Worm (Caenorhabditis elegans) whole organism, young adult: ENCODE data around the gene F16F9.3.

Experiments used
- B0019.2 ChIP-seq: fragments of 200-800 bp; sonication (Bioruptor generic); conservative IDR thresholded peaks from 2 replicates; pipeline ENCODE4 v1.3.6; 2022; ENCODE audit warnings: missing genetic modification reagents, missing genetic modification characterization, missing compliant biosample characterization
- C06A6.2 ChIP-seq: fragments of 200-800 bp; sonication (Bioruptor generic); conservative IDR thresholded peaks from 2 replicates; pipeline ENCODE4 v1.3.6; 2022; ENCODE audit warnings: missing genetic modification characterization, missing compliant biosample characterization
- D2030.7 ChIP-seq: fragments of 200-800 bp; sonication (Bioruptor generic); IDR thresholded peaks from 2 replicates; pipeline ENCODE4 v1.3.6; 2022; ENCODE audit warnings: missing genetic modification reagents, missing genetic modification characterization, missing compliant biosample characterization
- F55B11.4 ChIP-seq: sonication (generic microtip); optimal IDR thresholded peaks from 2 replicates; lab custom pipeline; 2016; ENCODE audit warnings: missing compliant biosample characterization, missing genetic modification characterization, borderline replicate concordance; ENCODE audit not compliant: insufficient read depth
- Y53G8AR.9 ChIP-seq: fragments of 200-800 bp; sonication (Bioruptor generic); conservative IDR thresholded peaks from 2 replicates; pipeline ENCODE4 v1.3.6; 2022; ENCODE audit warnings: missing genetic modification reagents, missing genetic modification characterization, missing compliant biosample characterization
- Y79H2A.3 ChIP-seq: fragments of 200-800 bp; sonication (Bioruptor generic); conservative IDR thresholded peaks from 2 replicates; pipeline ENCODE4 v1.3.6; 2022; ENCODE audit warnings: missing genetic modification reagents, missing genetic modification characterization, missing compliant biosample characterization
- Y95B8A.8 ChIP-seq: fragments of 200-800 bp; sonication (Bioruptor generic); IDR thresholded peaks from 2 replicates; pipeline ENCODE4 v1.3.6; 2022; ENCODE audit warnings: missing genetic modification reagents, missing genetic modification characterization, missing compliant biosample characterization
- aptf-2 ChIP-seq: fragments of 200-800 bp; sonication (Bioruptor generic); conservative IDR thresholded peaks from 2 replicates; pipeline ENCODE4 v1.3.6; 2022; ENCODE audit warnings: missing genetic modification reagents, missing genetic modification characterization, missing compliant biosample characterization
- attf-3 ChIP-seq: fragments of 200-800 bp; sonication (Bioruptor generic); conservative IDR thresholded peaks from 2 replicates; pipeline ENCODE4 v1.3.6; 2022; ENCODE audit warnings: missing genetic modification reagents, missing genetic modification characterization, missing compliant biosample characterization
- attf-6 ChIP-seq: fragments of 200-800 bp; sonication (Bioruptor generic); IDR thresholded peaks from 2 replicates; pipeline ENCODE4 v1.3.6; 2022; ENCODE audit warnings: missing genetic modification reagents, missing genetic modification characterization, missing compliant biosample characterization
- ccch-3 ChIP-seq: fragments of 200-800 bp; sonication (Bioruptor generic); optimal IDR thresholded peaks from 2 replicates; lab custom pipeline; 2018; ENCODE audit warnings: mild to moderate bottlenecking, missing genetic modification characterization, missing compliant biosample characterization
- ceh-40 ChIP-seq: fragments of 200-800 bp; sonication (Bioruptor generic); IDR thresholded peaks from 2 replicates; pipeline ENCODE4 v1.3.6; 2022; ENCODE audit warnings: missing genetic modification characterization, missing compliant biosample characterization
- dox-1 ChIP-seq: fragments of 200-800 bp; sonication (Bioruptor generic); IDR thresholded peaks from 2 replicates; pipeline ENCODE4 v1.3.6; 2022; ENCODE audit warnings: missing genetic modification reagents, missing genetic modification characterization, missing compliant biosample characterization
- ekl-4 ChIP-seq: fragments of 200-800 bp; sonication (Bioruptor generic); IDR thresholded peaks from 2 replicates; pipeline ENCODE4 v1.3.6; 2022; ENCODE audit warnings: missing genetic modification reagents, missing genetic modification characterization, missing compliant biosample characterization
- fkh-3 ChIP-seq: sonication (generic microtip); optimal IDR thresholded peaks from 2 replicates; lab custom pipeline; 2016; ENCODE audit warnings: mild to moderate bottlenecking, missing genetic modification characterization, missing compliant biosample characterization
- him-1 ChIP-seq: sonication (generic microtip); optimal IDR thresholded peaks from 2 replicates; lab custom pipeline; 2016; ENCODE audit warnings: missing genotype, missing genetic modification reagents, missing genetic modification characterization, missing compliant biosample characterization
- hrde-1 ChIP-seq: sonication (generic microtip); optimal IDR thresholded peaks from 2 replicates; lab custom pipeline; 2016; ENCODE audit warnings: missing genetic modification characterization, mild to moderate bottlenecking, missing compliant biosample characterization, moderate library complexity, missing genotype, missing genetic modification reagents, borderline replicate concordance
- lag-1 ChIP-seq: fragments of 200-800 bp; sonication (Bioruptor generic); IDR thresholded peaks from 2 replicates; pipeline ENCODE4 v1.3.6; 2022; ENCODE audit warnings: missing genetic modification reagents, missing genetic modification characterization, missing compliant biosample characterization
- let-526 ChIP-seq: fragments of 200-800 bp; sonication (Bioruptor generic); IDR thresholded peaks from 2 replicates; pipeline ENCODE4 v1.3.6; 2022; ENCODE audit warnings: missing genetic modification reagents, missing genetic modification characterization, missing compliant biosample characterization
- lin-26 ChIP-seq: fragments of 200-800 bp; sonication (Bioruptor generic); IDR thresholded peaks from 2 replicates; pipeline ENCODE4 v1.3.6; 2022; ENCODE audit warnings: missing genetic modification reagents, missing genetic modification characterization, missing compliant biosample characterization
- lin-35 ChIP-seq, 3 experiments: fragments of 150-350 bp in 2 of 3; sonication (generic microtip) in 1 of 3; optimal IDR thresholded peaks; 2 replicates each; lab custom pipeline; 2014 to 2018; ENCODE audit warnings: missing biosample characterization in 3 of 3, missing genetic modification characterization in 3 of 3, missing genetic modification reagents in 3 of 3
- lin-40 ChIP-seq: sonication (generic microtip); optimal IDR thresholded peaks from 2 replicates; lab custom pipeline; 2016; ENCODE audit warnings: missing genetic modification characterization, mild to moderate bottlenecking, missing compliant biosample characterization, missing genotype, missing genetic modification reagents
- lir-1 ChIP-seq: fragments of 200-800 bp; sonication (Bioruptor generic); conservative IDR thresholded peaks from 2 replicates; pipeline ENCODE4 v1.3.6; 2022; ENCODE audit warnings: missing genetic modification reagents, missing genetic modification characterization, missing compliant biosample characterization
- madf-10 ChIP-seq: sonication (generic microtip); optimal IDR thresholded peaks from 2 replicates; lab custom pipeline; 2016; ENCODE audit warnings: mild to moderate bottlenecking, missing genetic modification characterization, missing compliant biosample characterization
- madf-3 ChIP-seq: fragments of 200-800 bp; sonication (Bioruptor generic); IDR thresholded peaks from 2 replicates; pipeline ENCODE4 v1.3.6; 2022; ENCODE audit warnings: missing genetic modification reagents, missing genetic modification characterization, missing compliant biosample characterization
- mes-4 ChIP-seq: sonication (generic microtip); optimal IDR thresholded peaks from 2 replicates; lab custom pipeline; 2016; ENCODE audit warnings: missing genotype, missing genetic modification characterization, missing compliant biosample characterization
- nhr-120 ChIP-seq: fragments of 200-800 bp; sonication (Bioruptor generic); IDR thresholded peaks from 2 replicates; pipeline ENCODE4 v1.3.6; 2022; ENCODE audit warnings: missing genetic modification characterization, missing compliant biosample characterization
- nhr-179 ChIP-seq: sonication (generic microtip); optimal IDR thresholded peaks from 2 replicates; lab custom pipeline; 2016; ENCODE audit warnings: mild to moderate bottlenecking, missing genetic modification characterization, missing compliant biosample characterization
- nhr-90 ChIP-seq: sonication (generic microtip); optimal IDR thresholded peaks from 2 replicates; lab custom pipeline; 2016; ENCODE audit warnings: missing genotype, mild to moderate bottlenecking, missing genetic modification characterization, missing compliant biosample characterization
- repo-1 ChIP-seq: sonication (generic microtip); optimal IDR thresholded peaks from 2 replicates; lab custom pipeline; 2017; ENCODE audit warnings: mild to moderate bottlenecking, missing genetic modification characterization, missing compliant biosample characterization
- snpc-1.3 ChIP-seq: sonication (generic microtip); optimal IDR thresholded peaks from 2 replicates; lab custom pipeline; 2017; ENCODE audit warnings: missing genetic modification characterization, mild to moderate bottlenecking, missing compliant biosample characterization, antibody characterized with exemption, moderate library complexity, missing genotype, missing genetic modification reagents; ENCODE audit not compliant: insufficient read depth
- snpc-4 ChIP-seq, 5 experiments: fragments of 150-350 bp in 1 of 5; sonication (generic microtip) in 4 of 5; optimal IDR thresholded peaks; 2 replicates each; lab custom pipeline; 2014 to 2018; ENCODE audit warnings: missing genetic modification characterization in 5 of 5, missing biosample characterization in 3 of 5, antibody characterized with exemption in 2 of 5, mild to moderate bottlenecking in 2 of 5, missing compliant biosample characterization in 2 of 5, missing genotype in 2 of 5, moderate library complexity in 2 of 5, missing genetic modification reagents in 1 of 5
- tbp1 ChIP-seq: fragments of 200-800 bp; sonication (Bioruptor generic); optimal IDR thresholded peaks from 2 replicates; lab custom pipeline; 2018; ENCODE audit warnings: mild to moderate bottlenecking, missing genetic modification characterization, missing compliant biosample characterization
- tlf-1 ChIP-seq: fragments of 200-800 bp; sonication (Bioruptor generic); optimal IDR thresholded peaks from 2 replicates; lab custom pipeline; 2018; ENCODE audit warnings: mild to moderate bottlenecking, missing genetic modification characterization, missing compliant biosample characterization
- unc-62 ChIP-seq: fragments of 150-350 bp; optimal IDR thresholded peaks from 2 replicates; lab custom pipeline; 2014; ENCODE audit warnings: missing biosample characterization, missing genetic modification reagents, missing genetic modification characterization
- ztf-22 ChIP-seq: fragments of 200-800 bp; sonication (Bioruptor generic); optimal IDR thresholded peaks from 2 replicates; lab custom pipeline; 2018; ENCODE audit warnings: mild to moderate bottlenecking, missing genetic modification characterization, moderate library complexity, missing compliant biosample characterization
- ztf-25 ChIP-seq: fragments of 200-800 bp; sonication (Bioruptor generic); IDR thresholded peaks from 2 replicates; pipeline ENCODE4 v1.3.6; 2022; ENCODE audit warnings: missing genetic modification reagents, missing genetic modification characterization, missing compliant biosample characterization
- ztf-6 ChIP-seq: fragments of 200-800 bp; sonication (Bioruptor generic); IDR thresholded peaks from 2 replicates; pipeline ENCODE4 v1.3.6; 2022; ENCODE audit warnings: missing genetic modification reagents, missing genetic modification characterization, missing compliant biosample characterization

Gene F16F9.3

ce11 chrX:8481716-8482115, 24.3 kb downstream of the F16F9.3 start:
- TF ChIP-seq tbp1 (no peak), lag-1 (no peak), nhr-120 (GFP tag; lab: Robert Waterston, UW) (no peak), ztf-6 (GFP tag; lab: Robert Waterston, UW) (no peak), fkh-3 (no peak), ccch-3 (no peak), madf-10 (no peak), unc-62 (GFP tag; lab: Kevin White, UChicago) (no peak), dox-1 (no peak)

- TF ChIP-seq C06A6.2 (GFP tag; lab: Robert Waterston, UW): no peak
- no peak for TF ChIP-seq ztf-6 (GFP tag; lab: Robert Waterston, UW)
These were observed 26.5 kb downstream of the F16F9.3 start for ce11 chrX:8483951-8484350.

ce11 chrX:8485392-8485791, 28.0 kb downstream of the F16F9.3 start:
- TF ChIP-seq lin-40 (tag; lab: Kevin White, UChicago) (no peak), B0019.2 (no peak), snpc-4 (GFP tag; optimal IDR thresholded peaks at IDR 0.05; lab: Kevin White, UChicago) (no peak), snpc-4 (tag; optimal IDR thresholded peaks at IDR 0.05; lab: Kevin White, UChicago) (no peak), ztf-22 (GFP tag; lab: Kevin White, UChicago) (no peak), lin-35 (GFP tag; optimal IDR thresholded peaks at IDR 0.05; lab: Kevin White, UChicago) (no peak), fkh-3 (no peak), repo-1 (no peak), mes-4 (tag; lab: Kevin White, UChicago) (no peak), Y95B8A.8 (GFP tag; lab: Robert Waterston, UW) (no peak), Y79H2A.3 (GFP tag; lab: Robert Waterston, UW) (no peak), attf-3 (GFP tag; lab: Robert Waterston, UW) (no peak), lin-26 (GFP tag; lab: Robert Waterston, UW) (no peak)

- TF ChIP-seq madf-3 (no peak), let-526 (GFP tag; lab: Robert Waterston, UW) (no peak), hrde-1 (no peak), tlf-1 (GFP tag; lab: Kevin White, UChicago) (no peak), nhr-179 (tag; lab: Kevin White, UChicago) (no peak), unc-62 (GFP tag; lab: Kevin White, UChicago) (no peak), ztf-25 (GFP tag; lab: Robert Waterston, UW) (no peak), F55B11.4 (tag; lab: Kevin White, UChicago) (no peak), snpc-1.3 (tag; lab: Kevin White, UChicago) (no peak), attf-6 (GFP tag; lab: Robert Waterston, UW) (no peak), lir-1 (no peak), D2030.7 (GFP tag; lab: Robert Waterston, UW) (no peak), ekl-4 (GFP tag; lab: Robert Waterston, UW) (no peak), nhr-90 (tag; lab: Kevin White, UChicago) (no peak), ceh-40 (no peak), Y53G8AR.9 (GFP tag; lab: Robert Waterston, UW) (no peak), aptf-2 (GFP tag; lab: Robert Waterston, UW) (no peak), ztf-22 (GFP tag; lab: Kevin White, UChicago) (no peak), him-1 (tag; lab: Kevin White, UChicago) (no peak)
These were observed 32.0 kb downstream of the F16F9.3 start for ce11 chrX:8489415-8489814.
